Worm (Caenorhabditis elegans) whole organism, young adult: Measurements from ENCODE around the gene B0336.7.

ENCODE experiments used
- B0019.2 ChIP-seq: fragments of 200-800 bp; sonication (Bioruptor generic); conservative IDR thresholded peaks from 2 replicates; pipeline ENCODE4 v1.3.6; 2022; ENCODE audit warnings: missing genetic modification reagents, missing genetic modification characterization, missing compliant biosample characterization
- B0261.1 ChIP-seq: sonication (generic microtip); optimal IDR thresholded peaks from 2 replicates; lab custom pipeline; 2016; ENCODE audit warnings: mild to moderate bottlenecking, missing genetic modification characterization, moderate library complexity, missing compliant biosample characterization
- C17E4.6 ChIP-seq: fragments of 200-800 bp; sonication (Bioruptor generic); IDR thresholded peaks from 2 replicates; pipeline ENCODE4 v1.3.6; 2022; ENCODE audit warnings: missing genetic modification reagents, missing genetic modification characterization, missing compliant biosample characterization
- D2030.7 ChIP-seq: fragments of 200-800 bp; sonication (Bioruptor generic); IDR thresholded peaks from 2 replicates; pipeline ENCODE4 v1.3.6; 2022; ENCODE audit warnings: missing genetic modification reagents, missing genetic modification characterization, missing compliant biosample characterization
- F33H1.4 ChIP-seq: fragments of 200-800 bp; sonication (Bioruptor generic); IDR thresholded peaks from 2 replicates; pipeline ENCODE4 v1.3.6; 2022; ENCODE audit warnings: missing genetic modification reagents, missing genetic modification characterization, missing compliant biosample characterization
- F37B4.10 ChIP-seq: fragments of 200-800 bp; sonication (Bioruptor generic); IDR thresholded peaks from 2 replicates; pipeline ENCODE4 v1.3.6; 2022; ENCODE audit warnings: missing genetic modification characterization, missing compliant biosample characterization
- F49E8.2 ChIP-seq: sonication (generic microtip); optimal IDR thresholded peaks from 3 replicates; lab custom pipeline; 2017; ENCODE audit warnings: missing genetic modification characterization, mild to moderate bottlenecking, missing compliant biosample characterization, antibody characterized with exemption, moderate library complexity; ENCODE audit not compliant: insufficient read depth
- F52B5.7 ChIP-seq: sonication (generic microtip); optimal IDR thresholded peaks from 2 replicates; lab custom pipeline; 2016; ENCODE audit warnings: mild to moderate bottlenecking, missing genetic modification characterization, missing compliant biosample characterization
- F57A8.1 ChIP-seq: fragments of 200-800 bp; sonication (Bioruptor generic); optimal IDR thresholded peaks from 2 replicates; lab custom pipeline; 2018; ENCODE audit warnings: mild to moderate bottlenecking, missing genetic modification characterization, moderate library complexity, missing compliant biosample characterization
- T26A5.8 ChIP-seq: sonication (generic microtip); optimal IDR thresholded peaks from 2 replicates; lab custom pipeline; 2016; ENCODE audit warnings: missing genetic modification characterization, missing compliant biosample characterization
- ama-1 ChIP-seq, 3 experiments: fragments of 150-350 bp in 1 of 3; sonication (generic microtip) in 2 of 3; optimal IDR thresholded peaks; 2 replicates each; lab custom pipeline; 2014 to 2018; ENCODE audit warnings: missing biosample characterization in 2 of 3, missing genetic modification characterization in 2 of 3, missing genetic modification reagents in 2 of 3
- aptf-2 ChIP-seq: fragments of 200-800 bp; sonication (Bioruptor generic); conservative IDR thresholded peaks from 2 replicates; pipeline ENCODE4 v1.3.6; 2022; ENCODE audit warnings: missing genetic modification reagents, missing genetic modification characterization, missing compliant biosample characterization
- aptf-3 ChIP-seq: fragments of 200-800 bp; sonication (Bioruptor generic); IDR thresholded peaks from 2 replicates; pipeline ENCODE4 v1.3.6; 2022; ENCODE audit warnings: missing genetic modification characterization, missing compliant biosample characterization
- athp-1 ChIP-seq: sonication (generic microtip); optimal IDR thresholded peaks from 2 replicates; lab custom pipeline; 2017; ENCODE audit warnings: mild to moderate bottlenecking, missing genetic modification characterization, missing compliant biosample characterization
- bed-2 ChIP-seq: fragments of 200-800 bp; sonication (Bioruptor generic); IDR thresholded peaks from 2 replicates; pipeline ENCODE4 v1.3.6; 2022; ENCODE audit warnings: missing genetic modification reagents, missing genetic modification characterization, missing compliant biosample characterization
- cebp-1 ChIP-seq, 2 experiments: fragments of 200-800 bp in 1 of 2; sonication (Bioruptor generic) in 1 of 2; sonication (generic microtip) in 1 of 2; IDR thresholded peaks in 1 of 2; optimal IDR thresholded peaks in 1 of 2; 2 replicates each; pipeline versions ENCODE4 v1.3.6 to Lab custom; 2017 to 2022; ENCODE audit warnings: missing compliant biosample characterization in 2 of 2, missing genetic modification characterization in 2 of 2, mild to moderate bottlenecking in 1 of 2, missing genetic modification reagents in 1 of 2, moderate library complexity in 1 of 2
- ceh-40 ChIP-seq: fragments of 200-800 bp; sonication (Bioruptor generic); IDR thresholded peaks from 2 replicates; pipeline ENCODE4 v1.3.6; 2022; ENCODE audit warnings: missing genetic modification characterization, missing compliant biosample characterization
- ceh-58 ChIP-seq: fragments of 200-800 bp; sonication (Bioruptor generic); IDR thresholded peaks from 2 replicates; pipeline ENCODE4 v1.3.6; 2022; ENCODE audit warnings: missing genetic modification characterization, missing compliant biosample characterization
- ceh-91 ChIP-seq: fragments of 200-800 bp; sonication (Bioruptor generic); IDR thresholded peaks from 2 replicates; pipeline ENCODE4 v1.3.6; 2022; ENCODE audit warnings: missing genetic modification reagents, missing genetic modification characterization, missing compliant biosample characterization
- chd-7 ChIP-seq: sonication (generic microtip); optimal IDR thresholded peaks from 2 replicates; lab custom pipeline; 2016; ENCODE audit warnings: mild to moderate bottlenecking, missing genetic modification characterization, moderate library complexity, missing compliant biosample characterization
- dpff-1 ChIP-seq: sonication (generic microtip); optimal IDR thresholded peaks from 2 replicates; lab custom pipeline; 2017; ENCODE audit warnings: mild to moderate bottlenecking, missing genetic modification characterization, missing compliant biosample characterization
- dpl-1 ChIP-seq: fragments of 150-350 bp; optimal IDR thresholded peaks from 2 replicates; lab custom pipeline; 2014; ENCODE audit warnings: missing biosample characterization, missing genetic modification reagents, missing genetic modification characterization
- egl-44 ChIP-seq: fragments of 200-800 bp; sonication (Bioruptor generic); IDR thresholded peaks from 2 replicates; pipeline ENCODE4 v1.3.6; 2022; ENCODE audit warnings: missing genetic modification reagents, missing genetic modification characterization, missing compliant biosample characterization
- ekl-4 ChIP-seq: fragments of 200-800 bp; sonication (Bioruptor generic); IDR thresholded peaks from 2 replicates; pipeline ENCODE4 v1.3.6; 2022; ENCODE audit warnings: missing genetic modification reagents, missing genetic modification characterization, missing compliant biosample characterization
- gei-17 ChIP-seq: fragments of 200-800 bp; sonication (Bioruptor generic); optimal IDR thresholded peaks from 2 replicates; lab custom pipeline; 2018; ENCODE audit warnings: mild to moderate bottlenecking, missing genetic modification characterization, missing compliant biosample characterization
- hmg-1.2 ChIP-seq: fragments of 200-800 bp; sonication (Bioruptor generic); IDR thresholded peaks from 2 replicates; pipeline ENCODE4 v1.3.6; 2022; ENCODE audit warnings: missing genetic modification reagents, missing genetic modification characterization, missing compliant biosample characterization
- hrde-1 ChIP-seq: sonication (generic microtip); optimal IDR thresholded peaks from 2 replicates; lab custom pipeline; 2016; ENCODE audit warnings: missing genetic modification characterization, mild to moderate bottlenecking, missing compliant biosample characterization, moderate library complexity, missing genotype, missing genetic modification reagents, borderline replicate concordance
- lin-35 ChIP-seq, 3 experiments: fragments of 150-350 bp in 2 of 3; sonication (generic microtip) in 1 of 3; optimal IDR thresholded peaks; 2 replicates each; lab custom pipeline; 2014 to 2018; ENCODE audit warnings: missing biosample characterization in 3 of 3, missing genetic modification characterization in 3 of 3, missing genetic modification reagents in 3 of 3
- lir-1 ChIP-seq: fragments of 200-800 bp; sonication (Bioruptor generic); conservative IDR thresholded peaks from 2 replicates; pipeline ENCODE4 v1.3.6; 2022; ENCODE audit warnings: missing genetic modification reagents, missing genetic modification characterization, missing compliant biosample characterization
- lsl-1 ChIP-seq: fragments of 200-800 bp; sonication (Bioruptor generic); optimal IDR thresholded peaks from 2 replicates; lab custom pipeline; 2018; ENCODE audit warnings: mild to moderate bottlenecking, missing genetic modification characterization, moderate library complexity, missing compliant biosample characterization
- madf-10 ChIP-seq: sonication (generic microtip); optimal IDR thresholded peaks from 2 replicates; lab custom pipeline; 2016; ENCODE audit warnings: mild to moderate bottlenecking, missing genetic modification characterization, missing compliant biosample characterization
- madf-3 ChIP-seq: fragments of 200-800 bp; sonication (Bioruptor generic); IDR thresholded peaks from 2 replicates; pipeline ENCODE4 v1.3.6; 2022; ENCODE audit warnings: missing genetic modification reagents, missing genetic modification characterization, missing compliant biosample characterization
- mel-28 ChIP-seq: sonication (generic microtip); optimal IDR thresholded peaks from 2 replicates; lab custom pipeline; 2016; ENCODE audit warnings: borderline replicate concordance, mild to moderate bottlenecking, missing genetic modification characterization, missing compliant biosample characterization
- pbrm-1 ChIP-seq: fragments of 200-800 bp; sonication (Bioruptor generic); IDR thresholded peaks from 2 replicates; pipeline ENCODE4 v1.3.6; 2022; ENCODE audit warnings: missing genetic modification reagents, missing genetic modification characterization, missing compliant biosample characterization
- pha-4 ChIP-seq: fragments of 150-350 bp; sonication (generic microtip); optimal IDR thresholded peaks from 2 replicates; lab custom pipeline; 2014; ENCODE audit warnings: missing biosample characterization, missing genetic modification reagents, missing genetic modification characterization
- sdz-38 ChIP-seq: sonication (generic microtip); optimal IDR thresholded peaks from 2 replicates; lab custom pipeline; 2016; ENCODE audit warnings: missing genotype, missing genetic modification characterization, missing compliant biosample characterization
- snpc-1.3 ChIP-seq: sonication (generic microtip); optimal IDR thresholded peaks from 2 replicates; lab custom pipeline; 2017; ENCODE audit warnings: missing genetic modification characterization, mild to moderate bottlenecking, missing compliant biosample characterization, antibody characterized with exemption, moderate library complexity, missing genotype, missing genetic modification reagents; ENCODE audit not compliant: insufficient read depth
- sptf-2 ChIP-seq: fragments of 200-800 bp; sonication (Bioruptor generic); optimal IDR thresholded peaks from 2 replicates; lab custom pipeline; 2018; ENCODE audit warnings: mild to moderate bottlenecking, missing genetic modification characterization, missing compliant biosample characterization
- tbp1 ChIP-seq: fragments of 200-800 bp; sonication (Bioruptor generic); optimal IDR thresholded peaks from 2 replicates; lab custom pipeline; 2018; ENCODE audit warnings: mild to moderate bottlenecking, missing genetic modification characterization, missing compliant biosample characterization
- tlf-1 ChIP-seq: fragments of 200-800 bp; sonication (Bioruptor generic); optimal IDR thresholded peaks from 2 replicates; lab custom pipeline; 2018; ENCODE audit warnings: mild to moderate bottlenecking, missing genetic modification characterization, missing compliant biosample characterization
- zim-3 ChIP-seq: sonication (generic microtip); optimal IDR thresholded peaks from 2 replicates; lab custom pipeline; 2017; ENCODE audit warnings: mild to moderate bottlenecking, missing genetic modification characterization, moderate library complexity, missing compliant biosample characterization
- ztf-18 ChIP-seq: sonication (generic microtip); optimal IDR thresholded peaks from 2 replicates; lab custom pipeline; 2016; ENCODE audit warnings: missing genotype, mild to moderate bottlenecking, missing genetic modification characterization, missing compliant biosample characterization
- ztf-25 ChIP-seq: fragments of 200-800 bp; sonication (Bioruptor generic); IDR thresholded peaks from 2 replicates; pipeline ENCODE4 v1.3.6; 2022; ENCODE audit warnings: missing genetic modification reagents, missing genetic modification characterization, missing compliant biosample characterization
- ztf-26 ChIP-seq: sonication (generic microtip); optimal IDR thresholded peaks from 2 replicates; lab custom pipeline; 2017; ENCODE audit warnings: missing genetic modification characterization, missing compliant biosample characterization
- ztf-6 ChIP-seq: fragments of 200-800 bp; sonication (Bioruptor generic); IDR thresholded peaks from 2 replicates; pipeline ENCODE4 v1.3.6; 2022; ENCODE audit warnings: missing genetic modification reagents, missing genetic modification characterization, missing compliant biosample characterization

Gene B0336.7

DNA sequence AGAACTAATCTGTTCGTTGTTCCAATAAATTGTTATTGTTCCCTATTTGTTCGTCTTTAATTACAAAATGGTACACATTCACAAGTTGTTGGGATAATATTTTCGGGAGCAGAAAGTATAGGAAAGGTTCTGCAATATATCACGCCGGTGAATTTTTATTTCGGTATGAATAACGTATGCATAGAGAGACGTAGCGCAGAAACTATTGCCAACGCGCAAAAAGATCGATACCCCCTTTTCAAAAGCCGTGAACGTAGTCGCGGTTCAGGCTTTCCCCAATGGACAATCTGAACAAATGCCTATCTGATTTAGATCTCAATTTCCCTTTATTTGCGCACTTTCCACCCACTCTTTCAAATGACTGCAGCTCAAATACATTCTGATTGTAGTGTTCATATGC, 17.0 kb downstream of the B0336.7 start, which contains the start of gene pst-2 (continued):
- TF ChIP-seq pbrm-1 (GFP tag; lab: Robert Waterston, UW) (peak; percentile 43; the same call in 1 of the 2 replicates), chd-7 (peak; percentile 13), hmg-1.2 (GFP tag; lab: Robert Waterston, UW) (0 out of 2 replicates have a peak, but pooled peaks have one; percentile 6), B0261.1 (no peak), lin-35 (GFP tag; optimal IDR thresholded peaks at IDR 0.05; lab: Kevin White, UChicago) (no peak), F33H1.4 (GFP tag; lab: Robert Waterston, UW) (peak; percentile 22; the same call in 1 of the 2 replicates), aptf-3 (GFP tag; lab: Robert Waterston, UW) (no peak), B0019.2 (GFP tag; lab: Robert Waterston, UW) (no peak), egl-44 (GFP tag; lab: Robert Waterston, UW) (0 out of 2 replicates have a peak, but pooled peaks have one; percentile 13), hrde-1 (tag; lab: Kevin White, UChicago) (peak; percentile 74), ztf-26 (tag; lab: Kevin White, UChicago) (no peak), tbp1 (no peak), dpl-1 (GFP tag; lab: Kevin White, UChicago) (no peak)

DNA sequence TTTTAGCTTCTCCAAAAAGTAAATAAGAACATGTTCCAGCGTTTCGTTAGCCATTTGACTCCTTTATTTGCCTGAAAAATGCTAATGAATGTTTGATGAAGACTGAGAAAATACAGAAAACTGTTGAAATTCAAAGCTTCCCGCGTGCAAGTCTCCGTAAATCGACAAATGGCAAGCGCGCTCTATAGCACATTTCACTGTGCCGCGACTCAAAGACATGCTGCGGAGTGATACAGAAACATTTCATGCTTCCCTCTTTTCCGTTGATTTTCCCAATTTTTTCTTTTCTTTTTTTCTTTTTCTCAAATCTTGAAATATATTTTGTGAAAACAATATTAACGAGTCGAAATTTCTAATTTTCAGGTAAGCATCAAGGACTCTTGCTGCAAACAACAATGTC, 18.2 kb downstream of the B0336.7 start, which contains the start of the genes ska-3 and rps-12:
TSS of gene ska-3 (minus strand) at position 71 of the 400 bp plus-strand sequence.
TSS of gene rps-12 (plus strand) at position 364 of the 400 bp plus-strand sequence.
- TF ChIP-seq F37B4.10 (GFP tag; lab: Robert Waterston, UW) (no peak), F49E8.2 (tag; lab: Kevin White, UChicago) (peak; percentile 93), aptf-2 (GFP tag; lab: Robert Waterston, UW) (peak; percentile 74), ztf-6 (peak; percentile 86), mel-28 (no peak), ceh-40 (no peak), ztf-26 (tag; lab: Kevin White, UChicago) (peak; percentile 95), tlf-1 (GFP tag; lab: Kevin White, UChicago) (peak; percentile 96), madf-3 (GFP tag; lab: Robert Waterston, UW) (peak; percentile 96), ekl-4 (GFP tag; lab: Robert Waterston, UW) (peak; percentile 96), dpff-1 (tag; lab: Kevin White, UChicago) (no peak), ceh-58 (GFP tag; lab: Robert Waterston, UW) (no peak), D2030.7 (GFP tag; lab: Robert Waterston, UW) (peak; percentile 92), F57A8.1 (no peak), dpl-1 (GFP tag; lab: Kevin White, UChicago) (peak; percentile 92), ama-1 (optimal IDR thresholded peaks at IDR 0.05; lab: Kevin White, UChicago) (peak; percentile 7), ama-1 (GFP tag; optimal IDR thresholded peaks at IDR 0.05; lab: Kevin White, UChicago) (no peak), T26A5.8 (tag; lab: Kevin White, UChicago) (no peak), ceh-91 (GFP tag; lab: Robert Waterston, UW) (peak; percentile 87), lsl-1 (GFP tag; lab: Kevin White, UChicago) (peak; percentile 82), gei-17 (GFP tag; lab: Kevin White, UChicago) (peak; percentile 79), madf-10 (tag; lab: Kevin White, UChicago) (peak; percentile 88), sptf-2 (no peak), athp-1 (tag; lab: Kevin White, UChicago) (peak; percentile 93), zim-3 (peak; percentile 36), ztf-18 (tag; lab: Kevin White, UChicago) (peak; percentile 79), chd-7 (peak; percentile 82), cebp-1 (GFP tag; IDR thresholded peaks at IDR 0.05; lab: Robert Waterston, UW) (peak; percentile 83), cebp-1 (tag; optimal IDR thresholded peaks at IDR 0.05; lab: Kevin White, UChicago) (peak; percentile 94), sdz-38 (tag; lab: Kevin White, UChicago) (no peak), C17E4.6 (GFP tag; lab: Robert Waterston, UW) (peak; percentile 94), snpc-1.3 (tag; lab: Kevin White, UChicago) (peak; percentile 88), tbp1 (peak; percentile 78), F52B5.7 (tag; lab: Kevin White, UChicago) (peak; percentile 66), ztf-25 (no peak), bed-2 (GFP tag; lab: Robert Waterston, UW) (no peak), pha-4 (tag; lab: Kevin White, UChicago) (peak; percentile 99), lir-1 (GFP tag; lab: Robert Waterston, UW) (peak; percentile 95), B0019.2 (GFP tag; lab: Robert Waterston, UW) (peak; percentile 81)
